Worm (Caenorhabditis elegans): ENCODE data around the gene fipr-4.

fipr-4 gene

ce11 chrV:10178166-10178565 lies 50.1 kb downstream of the fipr-4 start (continued):
- TF ChIP-seq attf-5 (GFP tag; optimal IDR thresholded peaks at IDR 0.05) (peak; percentile 44), egrh-3 (GFP tag; IDR thresholded peaks at IDR 0.05) (no peak), tbp1 (GFP tag; optimal IDR thresholded peaks at IDR 0.05) (no peak), ztf-26 (tag; optimal IDR thresholded peaks at IDR 0.05) (no peak), mxl-1 (tag; optimal IDR thresholded peaks at IDR 0.05) (no peak), F49E8.2 (tag; optimal IDR thresholded peaks at IDR 0.05; ENCODE audit: insufficient read depth) (no peak), lin-26 (GFP tag; IDR thresholded peaks at IDR 0.05) (no peak), ZK185.1 (tag; optimal IDR thresholded peaks at IDR 0.05; ENCODE audit: poor library complexity, severe bottlenecking) (peak; percentile 2), mcd-1 (GFP tag; IDR thresholded peaks at IDR 0.05) (peak; percentile 91), ekl-4 (GFP tag; IDR thresholded peaks at IDR 0.05) (no peak), K11D2.4 (GFP tag; IDR thresholded peaks at IDR 0.05) (no peak), nfyb-1 (GFP tag; IDR thresholded peaks at IDR 0.05) (no peak), F57A8.1 (GFP tag; optimal IDR thresholded peaks at IDR 0.05) (no peak), F39B2.1 (GFP tag; IDR thresholded peaks at IDR 0.05) (no peak), F10E7.11 (tag; optimal IDR thresholded peaks at IDR 0.05) (no peak), repo-1 (tag; optimal IDR thresholded peaks at IDR 0.05) (no peak), madf-8 (GFP tag; conservative IDR thresholded peaks at IDR 0.05) (no peak), bed-2 (GFP tag; IDR thresholded peaks at IDR 0.05) (no peak), sptf-2 (GFP tag; optimal IDR thresholded peaks at IDR 0.05) (no peak), xnd-1 (tag; optimal IDR thresholded peaks at IDR 0.05) (no peak), egl-44 (GFP tag; IDR thresholded peaks at IDR 0.05) (no peak), gei-17 (GFP tag; optimal IDR thresholded peaks at IDR 0.05) (no peak), attf-3 (GFP tag; conservative IDR thresholded peaks at IDR 0.05) (0 out of 2 replicates have a peak, but pooled peaks have one; percentile 18), nhr-27 (tag; optimal IDR thresholded peaks at IDR 0.05) (no peak), D2030.7 (GFP tag; IDR thresholded peaks at IDR 0.05) (no peak), nfya-1 (tag; optimal IDR thresholded peaks at IDR 0.05; ENCODE audit: borderline replicate concordance, insufficient read depth) (no peak), ztf-6 (GFP tag; IDR thresholded peaks at IDR 0.05) (no peak), F23B12.7 (tag; optimal IDR thresholded peaks at IDR 0.05; ENCODE audit: insufficient read depth) (no peak), snpc-4 (GFP tag; optimal IDR thresholded peaks at IDR 0.05) (no peak), snpc-4 (tag; optimal IDR thresholded peaks at IDR 0.05) (peak in 2 of 4 experiments; percentile 14 to 23), hrde-1 (tag; optimal IDR thresholded peaks at IDR 0.05; ENCODE audit: borderline replicate concordance) (no peak), F37B4.10 (GFP tag; IDR thresholded peaks at IDR 0.05) (no peak), hmg-1.2 (GFP tag; IDR thresholded peaks at IDR 0.05) (peak; percentile 10; the same call in 1 of the 2 replicates), zim-3 (tag; optimal IDR thresholded peaks at IDR 0.05) (no peak), zfh-2 (GFP tag; conservative IDR thresholded peaks at IDR 0.05) (no peak), ztf-28 (GFP tag; IDR thresholded peaks at IDR 0.05) (no peak), ztf-18 (tag; optimal IDR thresholded peaks at IDR 0.05) (peak; percentile 30), ama-1 (optimal IDR thresholded peaks at IDR 0.05) (no peak), ama-1 (GFP tag; optimal IDR thresholded peaks at IDR 0.05) (no peak), ceh-100 (GFP tag; IDR thresholded peaks at IDR 0.05) (peak; percentile 91), mel-28 (tag; optimal IDR thresholded peaks at IDR 0.05; ENCODE audit: borderline replicate concordance) (no peak), attf-6 (GFP tag; IDR thresholded peaks at IDR 0.05) (no peak), sdz-38 (tag; optimal IDR thresholded peaks at IDR 0.05) (no peak), cebp-2 (GFP tag; IDR thresholded peaks at IDR 0.05) (no peak), C06A6.2 (GFP tag; conservative IDR thresholded peaks at IDR 0.05) (no peak), F22D6.2 (tag; optimal IDR thresholded peaks at IDR 0.05) (no peak)

Data from whole organism, young adult.